Fruit fly (Drosophila melanogaster): ENCODE measurements around the gene tctn.

DNA sequence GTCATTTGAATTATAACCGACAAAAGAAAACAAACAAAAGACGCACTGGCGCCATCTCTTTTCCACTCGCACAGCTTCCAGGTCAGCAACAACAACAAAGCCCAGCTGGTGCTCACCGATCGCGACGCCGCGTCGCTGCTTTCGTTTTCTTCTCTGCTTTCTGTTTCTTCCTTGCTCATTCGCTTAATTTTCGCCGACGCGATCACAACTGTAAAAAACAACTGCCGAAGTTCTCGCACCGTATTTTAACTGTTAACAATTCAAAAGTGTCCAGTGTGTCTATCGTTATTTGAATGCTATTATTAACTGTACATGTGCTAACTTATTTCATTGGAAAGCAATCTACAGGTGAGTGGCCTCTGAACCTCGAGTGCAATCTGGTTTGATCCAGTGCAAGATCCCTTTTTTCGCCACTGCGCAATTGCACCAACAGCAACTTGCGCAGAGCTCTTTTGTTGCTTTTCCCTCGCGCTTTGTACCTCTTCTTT lies 30.2 kb downstream of the tctn start, which contains the start of gene stai:
- TF ChIP-seq org-1 (GFP tag; optimal IDR thresholded peaks at IDR 0.05) (no peak), CG18619 (GFP tag; optimal IDR thresholded peaks at IDR 0.05) (no peak), Dfd (GFP tag; optimal IDR thresholded peaks at IDR 0.05) (no peak)

Data from whole organism, embryonic.